Worm (Caenorhabditis elegans) whole organism, midembryonic: Measurements from ENCODE around the gene Y46G5A.36.

Experiments
- T22C8.4 ChIP-seq: fragments of 200-800 bp; sonication (Bioruptor generic); IDR thresholded peaks from 2 replicates; pipeline ENCODE4 v1.3.6; 2022; ENCODE audit warnings: missing genetic modification characterization, missing compliant biosample characterization
- cog-1 ChIP-seq: sonication (generic microtip); optimal IDR thresholded peaks from 2 replicates; lab custom pipeline; 2016; ENCODE audit warnings: missing genetic modification characterization, missing compliant biosample characterization
- flt-1 ChIP-seq: fragments of 200-800 bp; sonication (Bioruptor generic); IDR thresholded peaks from 2 replicates; pipeline ENCODE4 v1.3.6; 2022; ENCODE audit warnings: missing genetic modification characterization, missing compliant biosample characterization
- med-1 ChIP-seq: sonication (generic microtip); optimal IDR thresholded peaks from 2 replicates; lab custom pipeline; 2017; ENCODE audit warnings: missing genetic modification characterization, mild to moderate bottlenecking, missing compliant biosample characterization, antibody characterized with exemption, missing genetic modification reagents; ENCODE audit not compliant: insufficient read depth
- ref-1 ChIP-seq: fragments of 200-800 bp; sonication (Bioruptor generic); conservative IDR thresholded peaks from 2 replicates; pipeline ENCODE4 v1.3.6; 2022; ENCODE audit warnings: missing genetic modification reagents, missing genetic modification characterization, missing compliant biosample characterization
- tab-1 ChIP-seq: fragments of 200-800 bp; sonication (Bioruptor generic); IDR thresholded peaks from 2 replicates; pipeline ENCODE4 v1.3.6; 2022; ENCODE audit warnings: missing genetic modification characterization, missing compliant biosample characterization
- ztf-29 ChIP-seq: fragments of 200-800 bp; sonication (Bioruptor generic); IDR thresholded peaks from 2 replicates; pipeline ENCODE4 v1.3.6; 2022; ENCODE audit warnings: missing genetic modification reagents, missing genetic modification characterization, missing compliant biosample characterization

- no peak for TF ChIP-seq ref-1 (GFP tag; lab: Robert Waterston, UW)
- TF ChIP-seq T22C8.4 = peak; percentile 47; the same call in 1 of the 2 replicates
- no peak for TF ChIP-seq med-1 (GFP tag; lab: Kevin White, UChicago)
- TF ChIP-seq tab-1 = no peak
- no peak for TF ChIP-seq flt-1 (GFP tag; lab: Robert Waterston, UW)
- TF ChIP-seq cog-1 (tag; lab: Kevin White, UChicago) = no peak
- TF ChIP-seq ztf-29 (GFP tag; lab: Robert Waterston, UW) = no peak
Measured at ce11 chrII:12805161-12805560, 18.3 kb upstream of the Y46G5A.36 start, which contains the start of the genes Y46G5A.18 and Y46G5A.47.
